Worm (Caenorhabditis elegans) whole organism, young adult: ENCODE measurements around the gene srh-147.

ENCODE experiments used
- attf-5 ChIP-seq: fragments of 200-800 bp; sonication (Bioruptor generic); optimal IDR thresholded peaks from 2 replicates; lab custom pipeline; 2018; ENCODE audit warnings: mild to moderate bottlenecking, missing genetic modification characterization, missing compliant biosample characterization
- hlh-12 ChIP-seq: sonication (generic microtip); optimal IDR thresholded peaks from 2 replicates; lab custom pipeline; 2016; ENCODE audit warnings: missing genetic modification characterization, missing compliant biosample characterization
- pha-4 ChIP-seq: fragments of 150-350 bp; sonication (generic microtip); optimal IDR thresholded peaks from 2 replicates; lab custom pipeline; 2014; ENCODE audit warnings: missing biosample characterization, missing genetic modification reagents, missing genetic modification characterization
- unc-130 ChIP-seq: sonication (generic microtip); optimal IDR thresholded peaks from 2 replicates; lab custom pipeline; 2016; ENCODE audit warnings: missing genetic modification reagents, missing genetic modification characterization, missing compliant biosample characterization

DNA sequence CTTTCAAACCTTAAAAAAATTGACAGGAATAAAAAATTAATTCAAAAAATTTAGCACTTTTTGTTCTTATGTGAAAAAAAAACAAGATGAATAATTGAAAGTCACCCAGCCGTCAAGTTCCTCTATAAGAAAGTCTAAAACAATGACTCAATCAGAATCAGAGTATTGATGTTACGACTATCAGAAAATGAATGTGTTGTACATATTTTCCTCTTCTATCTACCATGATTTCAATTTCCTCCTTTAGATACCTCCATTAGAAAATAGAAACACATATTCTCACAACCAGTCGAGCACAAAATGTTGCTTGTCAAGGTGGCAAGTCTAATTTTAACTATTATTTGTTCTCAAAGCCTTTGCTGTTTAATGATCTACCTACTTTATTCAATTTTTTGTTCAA, 30.1 kb downstream of the srh-147 start, which contains the start of gene srbc-48:
- TF ChIP-seq pha-4 (no peak), attf-5 (GFP tag; lab: Kevin White, UChicago) (no peak), hlh-12 (tag; lab: Kevin White, UChicago) (no peak), unc-130 (GFP tag; lab: Kevin White, UChicago) (no peak)
